Fruit fly (Drosophila melanogaster) whole organism, wandering third instar larva: ENCODE results near the gene CG32225.
A peak's percentile ranks its signal among the peaks of the same experiment; 100 is the strongest.

Experiments
- Abd-B ChIP-seq: fragments of >200 bp; optimal IDR thresholded peaks from 2 replicates; lab custom pipeline; 2017; ENCODE audit warnings: missing biosample characterization, missing genetic modification characterization
- CG32264 ChIP-seq: fragments of 200-800 bp; sonication (Bioruptor generic); optimal IDR thresholded peaks from 2 replicates; lab custom pipeline; 2016; ENCODE audit warnings: missing biosample characterization, missing genetic modification characterization
- CG9705 ChIP-seq: fragments of 200-800 bp; sonication (Bioruptor generic); optimal IDR thresholded peaks from 2 replicates; lab custom pipeline; 2018; ENCODE audit warnings: missing biosample characterization, mild to moderate bottlenecking, missing genetic modification characterization
- CrebA ChIP-seq: fragments of 200-800 bp; sonication (Bioruptor generic); optimal IDR thresholded peaks from 2 replicates; lab custom pipeline; 2016; ENCODE audit warnings: missing biosample characterization, mild to moderate bottlenecking, missing genetic modification characterization, borderline replicate concordance
- Dfd ChIP-seq: fragments of >200 bp; optimal IDR thresholded peaks from 2 replicates; lab custom pipeline; 2017; ENCODE audit warnings: missing biosample characterization, missing genetic modification characterization
- Dif ChIP-seq: fragments of 200-275, 200-300 bp; sonication (Bioruptor generic); optimal IDR thresholded peaks from 2 replicates; lab custom pipeline; 2018; ENCODE audit warnings: missing biosample characterization, missing genetic modification characterization; ENCODE audit not compliant: partially characterized antibody
- GATAd ChIP-seq: sonication (Bioruptor generic); optimal IDR thresholded peaks from 2 replicates; lab custom pipeline; 2016; ENCODE audit warnings: missing biosample characterization, missing genetic modification characterization
- HLH106 ChIP-seq: fragments of 200-800 bp; optimal IDR thresholded peaks from 3 replicates; lab custom pipeline; 2019; ENCODE audit warnings: missing biosample characterization, mild to moderate bottlenecking, missing genetic modification characterization, moderate library complexity
- Hnf4 ChIP-seq: fragments of 200-800 bp; sonication (Bioruptor generic); optimal IDR thresholded peaks from 2 replicates; lab custom pipeline; 2016; ENCODE audit warnings: missing biosample characterization, mild to moderate bottlenecking, missing genetic modification characterization
- Hr78 ChIP-seq: fragments of >200 bp; optimal IDR thresholded peaks from 2 replicates; lab custom pipeline; 2017; ENCODE audit warnings: missing biosample characterization, missing genetic modification characterization
- Hr83 ChIP-seq: fragments of 200-300 bp; sonication (Bioruptor generic); optimal IDR thresholded peaks from 2 replicates; lab custom pipeline; 2016; ENCODE audit warnings: missing biosample characterization, mild to moderate bottlenecking, missing genetic modification characterization, moderate library complexity; ENCODE audit not compliant: poor library complexity, severe bottlenecking
- Jra ChIP-seq: sonication (Bioruptor generic); optimal IDR thresholded peaks from 2 replicates; lab custom pipeline; 2016; ENCODE audit warnings: missing biosample characterization, missing genetic modification characterization
- Mio ChIP-seq: sonication (Bioruptor generic); optimal IDR thresholded peaks from 2 replicates; lab custom pipeline; 2016; ENCODE audit warnings: missing biosample characterization, missing genetic modification characterization
- Myc ChIP-seq: fragments of >200 bp; optimal IDR thresholded peaks from 2 replicates; lab custom pipeline; 2017
- N ChIP-seq: fragments of >200 bp; optimal IDR thresholded peaks from 2 replicates; lab custom pipeline; 2018; ENCODE audit warnings: missing biosample characterization, missing external identifiers, missing genetic modification characterization
- OdsH ChIP-seq: fragments of 200-800 bp; sonication (Bioruptor generic); optimal IDR thresholded peaks from 2 replicates; lab custom pipeline; 2016; ENCODE audit warnings: missing biosample characterization, mild to moderate bottlenecking, missing genetic modification characterization
- Rel ChIP-seq, 2 experiments: fragments of 200-800 bp; sonication (Bioruptor generic) in 1 of 2; optimal IDR thresholded peaks; 2 replicates in 1 of 2; 3 replicates in 1 of 2; lab custom pipeline; 2016 to 2019; ENCODE audit warnings: mild to moderate bottlenecking in 2 of 2, missing biosample characterization in 2 of 2, missing genetic modification characterization in 2 of 2, moderate library complexity in 1 of 2
- Sp1 ChIP-seq: fragments of 200-800 bp; sonication (Bioruptor generic); optimal IDR thresholded peaks from 3 replicates; lab custom pipeline; 2019; ENCODE audit warnings: missing biosample characterization, mild to moderate bottlenecking, missing genetic modification characterization, moderate library complexity
- Vsx2 ChIP-seq: fragments of 200-300, 225-300 bp; sonication (Bioruptor generic); optimal IDR thresholded peaks from 2 replicates; lab custom pipeline; 2018; ENCODE audit warnings: missing biosample characterization, missing genetic modification characterization; ENCODE audit not compliant: partially characterized antibody
- br ChIP-seq: fragments of 200-800 bp; sonication (Bioruptor generic); optimal IDR thresholded peaks from 2 replicates; lab custom pipeline; 2016; ENCODE audit warnings: missing biosample characterization, missing genetic modification characterization
- dl ChIP-seq, 2 experiments: fragments of 175-275, 200-275 bp in 1 of 2; fragments of 200-275 bp in 1 of 2; sonication (Bioruptor generic); optimal IDR thresholded peaks; lab custom pipeline; 2018; ENCODE audit warnings: mild to moderate bottlenecking in 2 of 2, missing biosample characterization in 2 of 2, missing genetic modification characterization in 2 of 2, moderate library complexity in 2 of 2; ENCODE audit not compliant: partially characterized antibody in 2 of 2, insufficient read depth in 1 of 2
- dmrt93B ChIP-seq: fragments of 200-800 bp; sonication (Bioruptor generic); optimal IDR thresholded peaks from 2 replicates; lab custom pipeline; 2018; ENCODE audit warnings: missing biosample characterization, mild to moderate bottlenecking, missing genetic modification characterization
- dsf ChIP-seq: sonication (Bioruptor generic); optimal IDR thresholded peaks from 2 replicates; lab custom pipeline; 2016; ENCODE audit warnings: missing biosample characterization, missing genetic modification characterization, borderline replicate concordance
- ey ChIP-seq: fragments of 200-800 bp; sonication (Bioruptor generic); optimal IDR thresholded peaks from 2 replicates; lab custom pipeline; 2016; ENCODE audit warnings: missing biosample characterization, missing genetic modification characterization
- foxo ChIP-seq, 2 experiments: fragments of 200-800 bp; sonication (Bioruptor generic); optimal IDR thresholded peaks; 2 replicates in 1 of 2; 3 replicates in 1 of 2; lab custom pipeline; 2016 to 2017; ENCODE audit warnings: missing biosample characterization in 2 of 2, missing genetic modification characterization in 2 of 2
- fru ChIP-seq: fragments of 200-800 bp; sonication (Bioruptor generic); optimal IDR thresholded peaks from 3 replicates; lab custom pipeline; 2016; ENCODE audit warnings: missing biosample characterization, mild to moderate bottlenecking, missing genetic modification characterization
- h ChIP-seq: fragments of 200-800 bp; sonication (Bioruptor generic); optimal IDR thresholded peaks from 3 replicates; lab custom pipeline; 2016; ENCODE audit warnings: missing biosample characterization, mild to moderate bottlenecking, missing genetic modification characterization
- jim ChIP-seq: fragments of 175-275, 200-325 bp; sonication (Bioruptor generic); optimal IDR thresholded peaks from 2 replicates; lab custom pipeline; 2016; ENCODE audit warnings: missing biosample characterization, mild to moderate bottlenecking, missing genetic modification characterization
- lola ChIP-seq: fragments of >200 bp; optimal IDR thresholded peaks from 2 replicates; lab custom pipeline; 2017; ENCODE audit warnings: missing biosample characterization, missing genetic modification characterization
- pan ChIP-seq: fragments of >200 bp; optimal IDR thresholded peaks from 2 replicates; lab custom pipeline; 2017
- psq ChIP-seq: fragments of 200-800 bp; sonication (Bioruptor generic); optimal IDR thresholded peaks from 3 replicates; lab custom pipeline; 2017; ENCODE audit warnings: missing biosample characterization, mild to moderate bottlenecking, missing genetic modification characterization, moderate library complexity
- rgr ChIP-seq: fragments of 200-800 bp; sonication (Bioruptor generic); optimal IDR thresholded peaks from 3 replicates; lab custom pipeline; 2016; ENCODE audit warnings: missing biosample characterization, mild to moderate bottlenecking, missing genetic modification characterization
- sage ChIP-seq: fragments of 200-800 bp; sonication (Bioruptor generic); optimal IDR thresholded peaks from 2 replicates; lab custom pipeline; 2016; ENCODE audit warnings: missing biosample characterization, mild to moderate bottlenecking, missing genetic modification characterization
- sv ChIP-seq: fragments of 200-800 bp; sonication (Bioruptor generic); optimal IDR thresholded peaks from 3 replicates; lab custom pipeline; 2016; ENCODE audit warnings: missing biosample characterization, missing genetic modification characterization
- tai ChIP-seq: sonication (Bioruptor generic); optimal IDR thresholded peaks from 2 replicates; lab custom pipeline; 2016; ENCODE audit warnings: missing biosample characterization, missing genetic modification characterization
- usp ChIP-seq: fragments of >200 bp; optimal IDR thresholded peaks from 2 replicates; lab custom pipeline; 2017; ENCODE audit warnings: missing biosample characterization, missing genetic modification characterization
- woc ChIP-seq: sonication (Bioruptor generic); optimal IDR thresholded peaks from 2 replicates; lab custom pipeline; 2016; ENCODE audit warnings: missing biosample characterization, mild to moderate bottlenecking, missing genetic modification characterization

Gene CG32225

DNA sequence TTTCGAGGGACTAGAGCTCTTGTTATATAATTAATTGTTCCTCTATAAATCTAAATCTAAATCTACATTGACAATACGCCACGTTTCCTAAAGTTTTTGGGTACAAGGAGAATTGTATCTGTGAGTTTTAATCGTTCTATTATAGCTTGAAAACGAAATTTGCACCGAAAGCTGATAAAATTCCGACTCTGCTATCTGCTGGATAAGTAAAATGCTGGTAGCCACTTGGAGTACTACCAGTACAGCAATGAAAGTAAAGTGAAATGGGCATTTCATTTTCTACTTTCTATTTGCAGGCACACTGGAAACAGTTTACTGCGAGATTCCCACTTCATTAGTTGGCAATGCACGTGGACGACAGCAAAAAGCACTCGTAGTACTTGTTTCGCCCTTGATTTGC is 47.1 kb upstream of the CG32225 start, which contains the start of gene CG5618:
Gene CG5618, plus strand, starts transcription at position 301 of the 400 bp plus-strand sequence.
- TF ChIP-seq dl (GFP tag; optimal IDR thresholded peaks at IDR 0.05; lab: Kevin White, UChicago; ENCODE audit: insufficient read depth in 1 of 2, partially characterized antibody in 2 of 2) (no peak), br (GFP tag; lab: Kevin White, UChicago) (no peak), sv (GFP tag; lab: Kevin White, UChicago) (no peak)

DNA sequence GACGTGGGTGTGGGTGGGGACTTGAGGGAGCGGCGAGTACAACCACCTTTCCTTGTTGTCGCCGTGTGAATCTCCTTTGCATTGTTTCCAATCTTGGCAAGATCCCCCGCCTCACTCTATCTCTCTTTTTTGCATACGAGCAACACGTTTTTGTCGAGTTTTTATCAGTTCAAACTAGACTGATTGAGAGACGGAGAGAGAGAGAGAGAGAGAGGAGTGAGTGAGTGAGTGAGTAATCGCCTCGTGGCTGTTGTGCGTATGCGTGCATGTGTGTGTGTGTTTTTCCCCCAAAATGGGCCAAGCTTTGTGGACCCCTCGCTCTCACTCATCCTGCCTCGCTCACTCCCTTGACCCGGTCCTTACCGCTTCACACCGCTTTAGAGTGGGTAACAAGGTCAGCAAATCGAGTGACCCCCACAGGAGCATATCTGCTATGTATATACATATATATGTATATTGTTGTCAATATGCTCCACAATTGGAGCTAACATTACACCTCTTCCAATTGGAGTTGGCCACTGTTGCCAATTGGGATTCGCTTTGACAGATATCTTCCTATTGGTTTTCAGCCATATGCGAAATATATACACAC is 43.3 kb upstream of the CG32225 start:
- TF ChIP-seq dl (GFP tag; optimal IDR thresholded peaks at IDR 0.05; lab: Kevin White, UChicago; ENCODE audit: insufficient read depth in 1 of 2, partially characterized antibody in 2 of 2), result peak; percentile 55 to 88
- no peak for TF ChIP-seq Rel (GFP tag; optimal IDR thresholded peaks at IDR 0.05; lab: Kevin White, UChicago)
- peak; percentile 100 for TF ChIP-seq Rel (tag; optimal IDR thresholded peaks at IDR 0.05; lab: Kevin White, UChicago)
- TF ChIP-seq Dif, result peak; percentile 88
- TF ChIP-seq Vsx2 (GFP tag; lab: Kevin White, UChicago), result peak; percentile 65
- peak; percentile 6 for TF ChIP-seq sage (GFP tag; lab: Kevin White, UChicago)
- TF ChIP-seq h (GFP tag; lab: Kevin White, UChicago), result peak; percentile 3
- peak; percentile 48 for TF ChIP-seq Jra (GFP tag; lab: Kevin White, UChicago)
- no peak for TF ChIP-seq tai (GFP tag; lab: Kevin White, UChicago)
- no peak for TF ChIP-seq woc (GFP tag; lab: Kevin White, UChicago)

DNA sequence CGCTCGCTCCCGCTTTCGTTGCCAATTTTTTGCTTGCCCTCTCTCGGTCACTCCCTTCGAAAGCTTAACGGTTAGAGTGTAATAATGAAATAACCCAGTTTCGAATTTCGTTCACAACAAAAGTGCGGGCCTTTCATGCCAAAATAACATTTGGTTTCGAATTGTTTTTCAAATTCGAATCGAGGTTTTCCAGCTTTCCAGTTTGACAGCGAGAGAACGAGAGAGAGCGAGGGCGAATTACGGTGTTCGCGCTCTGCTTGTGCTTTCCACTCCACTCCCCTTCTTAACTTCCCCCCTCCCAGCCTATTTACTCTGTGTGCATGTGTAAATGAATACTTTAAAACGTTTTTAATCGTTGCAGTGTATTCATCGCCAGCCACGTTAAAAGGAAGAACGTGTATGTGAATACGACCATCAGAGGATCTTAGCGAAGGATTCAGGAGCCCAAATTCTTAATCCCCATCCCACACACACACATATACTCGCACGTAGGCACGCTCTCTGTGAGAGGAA is 42.6 kb upstream of the CG32225 start:
- TF ChIP-seq OdsH (GFP tag; lab: Kevin White, UChicago) (peak; percentile 31), rgr (GFP tag; lab: Kevin White, UChicago) (no peak), Rel (GFP tag; optimal IDR thresholded peaks at IDR 0.05; lab: Kevin White, UChicago) (no peak), Rel (tag; optimal IDR thresholded peaks at IDR 0.05; lab: Kevin White, UChicago) (peak; percentile 56)

DNA sequence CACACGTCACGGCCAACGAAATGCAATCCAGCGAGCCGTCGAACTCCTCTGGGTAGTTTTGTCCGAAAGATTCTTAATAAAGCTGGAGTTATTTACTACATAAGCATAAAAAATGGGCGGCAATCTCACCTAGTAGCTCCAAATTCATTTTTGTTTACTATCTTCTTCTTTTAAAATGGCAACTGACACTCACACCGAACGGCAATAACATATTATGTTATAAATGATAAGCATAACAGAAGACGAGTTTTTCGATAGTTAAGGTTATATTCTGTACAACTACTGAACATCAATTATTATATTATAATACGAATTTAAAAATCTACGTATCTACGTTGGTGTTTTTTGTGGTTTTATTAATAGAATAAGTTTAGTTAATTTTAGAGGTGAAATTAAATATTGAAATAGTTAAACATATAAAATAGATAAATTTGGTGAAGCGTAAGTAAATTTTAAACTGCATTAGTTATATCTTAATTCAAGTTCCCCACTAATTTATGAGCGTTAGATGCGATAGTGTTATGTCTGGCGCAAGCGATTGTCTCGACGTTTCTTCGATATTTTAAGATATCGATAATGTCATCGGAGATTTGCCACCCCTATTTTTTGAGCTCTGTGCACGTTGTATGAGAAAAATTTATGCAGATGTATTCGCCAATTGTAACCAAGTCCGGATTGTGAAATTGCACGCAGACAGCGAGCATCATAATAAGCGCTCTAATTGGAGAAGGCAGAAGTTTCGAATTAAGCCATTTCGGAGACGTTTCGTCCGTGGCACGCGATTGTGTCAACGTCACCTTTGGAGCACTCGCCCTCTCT is 41.9 kb upstream of the CG32225 start, which contains the start of the genes Rbbp5 and eRF1:
Gene Rbbp5, minus strand, starts transcription at position 181 of the 819 bp plus-strand sequence.
Gene eRF1, plus strand, starts transcription at position 594 of the 819 bp plus-strand sequence.
- peak; percentile 74 for TF ChIP-seq psq (GFP tag; lab: Kevin White, UChicago)
- TF ChIP-seq pan (lab: Kevin White, UChicago), result no peak
- TF ChIP-seq woc (GFP tag; lab: Kevin White, UChicago), result peak; percentile 80
- TF ChIP-seq Jra (GFP tag; lab: Kevin White, UChicago), result peak; percentile 82
- no peak for TF ChIP-seq Abd-B (GFP tag; lab: Kevin White, UChicago)
- peak; percentile 70 for TF ChIP-seq Hr83
- no peak for TF ChIP-seq CrebA (GFP tag; lab: Kevin White, UChicago)
- TF ChIP-seq fru (GFP tag; lab: Kevin White, UChicago), result peak; percentile 71
- no peak for TF ChIP-seq dl (GFP tag; optimal IDR thresholded peaks at IDR 0.05; lab: Kevin White, UChicago; ENCODE audit: insufficient read depth in 1 of 2, partially characterized antibody in 2 of 2)
- no peak for TF ChIP-seq dmrt93B (GFP tag; lab: Kevin White, UChicago)
- TF ChIP-seq Mio (GFP tag; lab: Kevin White, UChicago), result no peak
- peak; percentile 60 for TF ChIP-seq ey (GFP tag; lab: Kevin White, UChicago)
- peak; percentile 4 for TF ChIP-seq Myc (lab: Kevin White, UChicago)
- TF ChIP-seq dsf (GFP tag; lab: Kevin White, UChicago), result peak; percentile 48
- no peak for TF ChIP-seq Rel (GFP tag; optimal IDR thresholded peaks at IDR 0.05; lab: Kevin White, UChicago)
- TF ChIP-seq Rel (tag; optimal IDR thresholded peaks at IDR 0.05; lab: Kevin White, UChicago), result no peak
- no peak for TF ChIP-seq usp (GFP tag; lab: Kevin White, UChicago)
- peak; percentile 75 for TF ChIP-seq Sp1 (GFP tag; lab: Kevin White, UChicago)
- peak; percentile 82 for TF ChIP-seq Hnf4
- TF ChIP-seq rgr (GFP tag; lab: Kevin White, UChicago), result peak; percentile 71
- TF ChIP-seq OdsH (GFP tag; lab: Kevin White, UChicago), result peak; percentile 72
- no peak for TF ChIP-seq GATAd (GFP tag; lab: Kevin White, UChicago)
- TF ChIP-seq Vsx2 (GFP tag; lab: Kevin White, UChicago), result no peak
- TF ChIP-seq tai (GFP tag; lab: Kevin White, UChicago), result peak; percentile 84
- TF ChIP-seq br (GFP tag; lab: Kevin White, UChicago), result peak; percentile 45
- TF ChIP-seq CG9705 (GFP tag; lab: Kevin White, UChicago), result peak; percentile 39
- no peak for TF ChIP-seq lola (GFP tag; lab: Kevin White, UChicago)
- TF ChIP-seq jim (GFP tag; lab: Kevin White, UChicago), result peak; percentile 42
- TF ChIP-seq sv (GFP tag; lab: Kevin White, UChicago), result peak; percentile 83
- peak; percentile 71 for TF ChIP-seq h (GFP tag; lab: Kevin White, UChicago)
- no peak for TF ChIP-seq Dif
- no peak for TF ChIP-seq CG32264 (GFP tag; lab: Kevin White, UChicago)
- peak; percentile 54 for TF ChIP-seq sage (GFP tag; lab: Kevin White, UChicago)
- peak in 1 of 2 experiments; percentile 86 for TF ChIP-seq foxo (GFP tag; optimal IDR thresholded peaks at IDR 0.05; lab: Kevin White, UChicago)
- no peak for TF ChIP-seq Dfd
- TF ChIP-seq Hr78 (GFP tag; lab: Kevin White, UChicago), result no peak
- TF ChIP-seq N (GFP tag; lab: Kevin White, UChicago), result no peak
- peak; percentile 81 for TF ChIP-seq HLH106 (tag; lab: Kevin White, UChicago)
